Fruit fly (Drosophila melanogaster) whole organism, wandering third instar larva: ENCODE data around the gene ds.

ENCODE experiments used
- Abd-B ChIP-seq: fragments of >200 bp; optimal IDR thresholded peaks from 2 replicates; lab custom pipeline; 2017; ENCODE audit warnings: missing biosample characterization, missing genetic modification characterization
- CG32264 ChIP-seq: fragments of 200-800 bp; sonication (Bioruptor generic); optimal IDR thresholded peaks from 2 replicates; lab custom pipeline; 2016; ENCODE audit warnings: missing biosample characterization, missing genetic modification characterization
- CG9705 ChIP-seq: fragments of 200-800 bp; sonication (Bioruptor generic); optimal IDR thresholded peaks from 2 replicates; lab custom pipeline; 2018; ENCODE audit warnings: missing biosample characterization, mild to moderate bottlenecking, missing genetic modification characterization
- CrebA ChIP-seq: fragments of 200-800 bp; sonication (Bioruptor generic); optimal IDR thresholded peaks from 2 replicates; lab custom pipeline; 2016; ENCODE audit warnings: missing biosample characterization, mild to moderate bottlenecking, missing genetic modification characterization, borderline replicate concordance
- Dfd ChIP-seq: fragments of >200 bp; optimal IDR thresholded peaks from 2 replicates; lab custom pipeline; 2017; ENCODE audit warnings: missing biosample characterization, missing genetic modification characterization
- Dif ChIP-seq: fragments of 200-275, 200-300 bp; sonication (Bioruptor generic); optimal IDR thresholded peaks from 2 replicates; lab custom pipeline; 2018; ENCODE audit warnings: missing biosample characterization, missing genetic modification characterization; ENCODE audit not compliant: partially characterized antibody
- GATAd ChIP-seq: sonication (Bioruptor generic); optimal IDR thresholded peaks from 2 replicates; lab custom pipeline; 2016; ENCODE audit warnings: missing biosample characterization, missing genetic modification characterization
- HLH106 ChIP-seq: fragments of 200-800 bp; optimal IDR thresholded peaks from 3 replicates; lab custom pipeline; 2019; ENCODE audit warnings: missing biosample characterization, mild to moderate bottlenecking, missing genetic modification characterization, moderate library complexity
- Hnf4 ChIP-seq: fragments of 200-800 bp; sonication (Bioruptor generic); optimal IDR thresholded peaks from 2 replicates; lab custom pipeline; 2016; ENCODE audit warnings: missing biosample characterization, mild to moderate bottlenecking, missing genetic modification characterization
- Hr78 ChIP-seq: fragments of >200 bp; optimal IDR thresholded peaks from 2 replicates; lab custom pipeline; 2017; ENCODE audit warnings: missing biosample characterization, missing genetic modification characterization
- Hr83 ChIP-seq: fragments of 200-300 bp; sonication (Bioruptor generic); optimal IDR thresholded peaks from 2 replicates; lab custom pipeline; 2016; ENCODE audit warnings: missing biosample characterization, mild to moderate bottlenecking, missing genetic modification characterization, moderate library complexity; ENCODE audit not compliant: poor library complexity, severe bottlenecking
- Jra ChIP-seq: sonication (Bioruptor generic); optimal IDR thresholded peaks from 2 replicates; lab custom pipeline; 2016; ENCODE audit warnings: missing biosample characterization, missing genetic modification characterization
- Mio ChIP-seq: sonication (Bioruptor generic); optimal IDR thresholded peaks from 2 replicates; lab custom pipeline; 2016; ENCODE audit warnings: missing biosample characterization, missing genetic modification characterization
- Myc ChIP-seq: fragments of >200 bp; optimal IDR thresholded peaks from 2 replicates; lab custom pipeline; 2017
- N ChIP-seq: fragments of >200 bp; optimal IDR thresholded peaks from 2 replicates; lab custom pipeline; 2018; ENCODE audit warnings: missing biosample characterization, missing external identifiers, missing genetic modification characterization
- OdsH ChIP-seq: fragments of 200-800 bp; sonication (Bioruptor generic); optimal IDR thresholded peaks from 2 replicates; lab custom pipeline; 2016; ENCODE audit warnings: missing biosample characterization, mild to moderate bottlenecking, missing genetic modification characterization
- Rel ChIP-seq, 2 experiments: fragments of 200-800 bp; sonication (Bioruptor generic) in 1 of 2; optimal IDR thresholded peaks; 2 replicates in 1 of 2; 3 replicates in 1 of 2; lab custom pipeline; 2016 to 2019; ENCODE audit warnings: mild to moderate bottlenecking in 2 of 2, missing biosample characterization in 2 of 2, missing genetic modification characterization in 2 of 2, moderate library complexity in 1 of 2
- Sp1 ChIP-seq: fragments of 200-800 bp; sonication (Bioruptor generic); optimal IDR thresholded peaks from 3 replicates; lab custom pipeline; 2019; ENCODE audit warnings: missing biosample characterization, mild to moderate bottlenecking, missing genetic modification characterization, moderate library complexity
- Vsx2 ChIP-seq: fragments of 200-300, 225-300 bp; sonication (Bioruptor generic); optimal IDR thresholded peaks from 2 replicates; lab custom pipeline; 2018; ENCODE audit warnings: missing biosample characterization, missing genetic modification characterization; ENCODE audit not compliant: partially characterized antibody
- br ChIP-seq: fragments of 200-800 bp; sonication (Bioruptor generic); optimal IDR thresholded peaks from 2 replicates; lab custom pipeline; 2016; ENCODE audit warnings: missing biosample characterization, missing genetic modification characterization
- brk ChIP-seq: fragments of 200-800 bp; sonication (Bioruptor generic); optimal IDR thresholded peaks from 2 replicates; lab custom pipeline; 2016; ENCODE audit warnings: missing biosample characterization, mild to moderate bottlenecking, missing genetic modification characterization
- dl ChIP-seq, 2 experiments: fragments of 175-275, 200-275 bp in 1 of 2; fragments of 200-275 bp in 1 of 2; sonication (Bioruptor generic); optimal IDR thresholded peaks; lab custom pipeline; 2018; ENCODE audit warnings: mild to moderate bottlenecking in 2 of 2, missing biosample characterization in 2 of 2, missing genetic modification characterization in 2 of 2, moderate library complexity in 2 of 2; ENCODE audit not compliant: partially characterized antibody in 2 of 2, insufficient read depth in 1 of 2
- dmrt93B ChIP-seq: fragments of 200-800 bp; sonication (Bioruptor generic); optimal IDR thresholded peaks from 2 replicates; lab custom pipeline; 2018; ENCODE audit warnings: missing biosample characterization, mild to moderate bottlenecking, missing genetic modification characterization
- dsf ChIP-seq: sonication (Bioruptor generic); optimal IDR thresholded peaks from 2 replicates; lab custom pipeline; 2016; ENCODE audit warnings: missing biosample characterization, missing genetic modification characterization, borderline replicate concordance
- ey ChIP-seq: fragments of 200-800 bp; sonication (Bioruptor generic); optimal IDR thresholded peaks from 2 replicates; lab custom pipeline; 2016; ENCODE audit warnings: missing biosample characterization, missing genetic modification characterization
- foxo ChIP-seq, 2 experiments: fragments of 200-800 bp; sonication (Bioruptor generic); optimal IDR thresholded peaks; 2 replicates in 1 of 2; 3 replicates in 1 of 2; lab custom pipeline; 2016 to 2017; ENCODE audit warnings: missing biosample characterization in 2 of 2, missing genetic modification characterization in 2 of 2
- fru ChIP-seq: fragments of 200-800 bp; sonication (Bioruptor generic); optimal IDR thresholded peaks from 3 replicates; lab custom pipeline; 2016; ENCODE audit warnings: missing biosample characterization, mild to moderate bottlenecking, missing genetic modification characterization
- h ChIP-seq: fragments of 200-800 bp; sonication (Bioruptor generic); optimal IDR thresholded peaks from 3 replicates; lab custom pipeline; 2016; ENCODE audit warnings: missing biosample characterization, mild to moderate bottlenecking, missing genetic modification characterization
- jim ChIP-seq: fragments of 175-275, 200-325 bp; sonication (Bioruptor generic); optimal IDR thresholded peaks from 2 replicates; lab custom pipeline; 2016; ENCODE audit warnings: missing biosample characterization, mild to moderate bottlenecking, missing genetic modification characterization
- lola ChIP-seq: fragments of >200 bp; optimal IDR thresholded peaks from 2 replicates; lab custom pipeline; 2017; ENCODE audit warnings: missing biosample characterization, missing genetic modification characterization
- pan ChIP-seq: fragments of >200 bp; optimal IDR thresholded peaks from 2 replicates; lab custom pipeline; 2017
- psq ChIP-seq: fragments of 200-800 bp; sonication (Bioruptor generic); optimal IDR thresholded peaks from 3 replicates; lab custom pipeline; 2017; ENCODE audit warnings: missing biosample characterization, mild to moderate bottlenecking, missing genetic modification characterization, moderate library complexity
- rgr ChIP-seq: fragments of 200-800 bp; sonication (Bioruptor generic); optimal IDR thresholded peaks from 3 replicates; lab custom pipeline; 2016; ENCODE audit warnings: missing biosample characterization, mild to moderate bottlenecking, missing genetic modification characterization
- sage ChIP-seq: fragments of 200-800 bp; sonication (Bioruptor generic); optimal IDR thresholded peaks from 2 replicates; lab custom pipeline; 2016; ENCODE audit warnings: missing biosample characterization, mild to moderate bottlenecking, missing genetic modification characterization
- sv ChIP-seq: fragments of 200-800 bp; sonication (Bioruptor generic); optimal IDR thresholded peaks from 3 replicates; lab custom pipeline; 2016; ENCODE audit warnings: missing biosample characterization, missing genetic modification characterization
- tai ChIP-seq: sonication (Bioruptor generic); optimal IDR thresholded peaks from 2 replicates; lab custom pipeline; 2016; ENCODE audit warnings: missing biosample characterization, missing genetic modification characterization
- usp ChIP-seq: fragments of >200 bp; optimal IDR thresholded peaks from 2 replicates; lab custom pipeline; 2017; ENCODE audit warnings: missing biosample characterization, missing genetic modification characterization
- woc ChIP-seq: sonication (Bioruptor generic); optimal IDR thresholded peaks from 2 replicates; lab custom pipeline; 2016; ENCODE audit warnings: missing biosample characterization, mild to moderate bottlenecking, missing genetic modification characterization

Gene ds

dm6 chr2L:660979-661378, 53.8 kb downstream of the ds start:
- TF ChIP-seq tai (GFP tag; lab: Kevin White, UChicago) (no peak), CrebA (no peak), Dfd (GFP tag; lab: Kevin White, UChicago) (no peak), dl (GFP tag; optimal IDR thresholded peaks at IDR 0.05; lab: Kevin White, UChicago; ENCODE audit: insufficient read depth in 1 of 2, partially characterized antibody in 2 of 2) (no peak), jim (GFP tag; lab: Kevin White, UChicago) (no peak), Rel (GFP tag; optimal IDR thresholded peaks at IDR 0.05; lab: Kevin White, UChicago) (no peak), Rel (tag; optimal IDR thresholded peaks at IDR 0.05; lab: Kevin White, UChicago) (no peak), br (GFP tag; lab: Kevin White, UChicago) (no peak), Hr78 (GFP tag; lab: Kevin White, UChicago) (no peak), Vsx2 (GFP tag; lab: Kevin White, UChicago) (no peak), sage (GFP tag; lab: Kevin White, UChicago) (no peak), brk (GFP tag; lab: Kevin White, UChicago) (no peak), Sp1 (GFP tag; lab: Kevin White, UChicago) (no peak), Dif (GFP tag; lab: Kevin White, UChicago) (no peak), fru (GFP tag; lab: Kevin White, UChicago) (no peak), CG9705 (GFP tag; lab: Kevin White, UChicago) (no peak), foxo (GFP tag; optimal IDR thresholded peaks at IDR 0.05; lab: Kevin White, UChicago) (no peak), sv (GFP tag; lab: Kevin White, UChicago) (no peak), lola (GFP tag; lab: Kevin White, UChicago) (no peak), pan (lab: Kevin White, UChicago) (no peak), dmrt93B (GFP tag; lab: Kevin White, UChicago) (no peak)

dm6 chr2L:658007-658406, 56.8 kb downstream of the ds start:
- peak; percentile 17 for TF ChIP-seq ey
- peak; percentile 51 for TF ChIP-seq fru (GFP tag; lab: Kevin White, UChicago)
- TF ChIP-seq rgr (GFP tag; lab: Kevin White, UChicago): peak; percentile 24
- TF ChIP-seq Abd-B: no peak
- TF ChIP-seq h: peak; percentile 16
- TF ChIP-seq foxo (GFP tag; optimal IDR thresholded peaks at IDR 0.05; lab: Kevin White, UChicago): peak in 1 of 2 experiments; percentile 38

dm6 chr2L:653784-654183, 61.0 kb downstream of the ds start:
- TF ChIP-seq lola (GFP tag; lab: Kevin White, UChicago) (no peak), Hr83 (GFP tag; lab: Kevin White, UChicago) (no peak), sv (GFP tag; lab: Kevin White, UChicago) (no peak), dsf (GFP tag; lab: Kevin White, UChicago) (no peak)

dm6 chr2L:650864-651263, 63.9 kb downstream of the ds start:
- peak; percentile 66 for TF ChIP-seq Hnf4
- TF ChIP-seq woc (GFP tag; lab: Kevin White, UChicago): peak; percentile 83
- no peak for TF ChIP-seq dl (GFP tag; optimal IDR thresholded peaks at IDR 0.05; lab: Kevin White, UChicago; ENCODE audit: insufficient read depth in 1 of 2, partially characterized antibody in 2 of 2)
- no peak for TF ChIP-seq sv (GFP tag; lab: Kevin White, UChicago)
- peak; percentile 72 for TF ChIP-seq rgr (GFP tag; lab: Kevin White, UChicago)
- TF ChIP-seq Dif (GFP tag; lab: Kevin White, UChicago): no peak
- TF ChIP-seq fru (GFP tag; lab: Kevin White, UChicago): peak; percentile 82
- TF ChIP-seq ey: peak; percentile 80
- TF ChIP-seq br (GFP tag; lab: Kevin White, UChicago): peak; percentile 77
- no peak for TF ChIP-seq dsf (GFP tag; lab: Kevin White, UChicago)
- TF ChIP-seq CG9705 (GFP tag; lab: Kevin White, UChicago): no peak
- TF ChIP-seq jim (GFP tag; lab: Kevin White, UChicago): no peak
- TF ChIP-seq GATAd (GFP tag; lab: Kevin White, UChicago): no peak
- no peak for TF ChIP-seq CG32264
- TF ChIP-seq brk (GFP tag; lab: Kevin White, UChicago): peak; percentile 45
- peak; percentile 70 for TF ChIP-seq Sp1 (GFP tag; lab: Kevin White, UChicago)
- TF ChIP-seq Myc (lab: Kevin White, UChicago): no peak
- no peak for TF ChIP-seq Rel (GFP tag; optimal IDR thresholded peaks at IDR 0.05; lab: Kevin White, UChicago)
- no peak for TF ChIP-seq Rel (tag; optimal IDR thresholded peaks at IDR 0.05; lab: Kevin White, UChicago)
- peak in 1 of 2 experiments; percentile 83 for TF ChIP-seq foxo (GFP tag; optimal IDR thresholded peaks at IDR 0.05; lab: Kevin White, UChicago)
- TF ChIP-seq HLH106: peak; percentile 37
- no peak for TF ChIP-seq tai (GFP tag; lab: Kevin White, UChicago)
- TF ChIP-seq Abd-B: no peak
- no peak for TF ChIP-seq sage (GFP tag; lab: Kevin White, UChicago)
- no peak for TF ChIP-seq pan (lab: Kevin White, UChicago)
- no peak for TF ChIP-seq N (GFP tag; lab: Kevin White, UChicago)
- no peak for TF ChIP-seq CrebA
- TF ChIP-seq dmrt93B (GFP tag; lab: Kevin White, UChicago): peak; percentile 58
- TF ChIP-seq Hr83 (GFP tag; lab: Kevin White, UChicago): no peak
- TF ChIP-seq usp (GFP tag; lab: Kevin White, UChicago): no peak
- no peak for TF ChIP-seq Mio (GFP tag; lab: Kevin White, UChicago)
- peak; percentile 68 for TF ChIP-seq h
- TF ChIP-seq OdsH (GFP tag; lab: Kevin White, UChicago): peak; percentile 78
- TF ChIP-seq lola (GFP tag; lab: Kevin White, UChicago): no peak
- TF ChIP-seq psq (GFP tag; lab: Kevin White, UChicago): peak; percentile 61
- TF ChIP-seq Hr78 (GFP tag; lab: Kevin White, UChicago): no peak
- no peak for TF ChIP-seq Dfd (GFP tag; lab: Kevin White, UChicago)
- no peak for TF ChIP-seq Vsx2 (GFP tag; lab: Kevin White, UChicago)
- peak; percentile 33 for TF ChIP-seq Jra (GFP tag; lab: Kevin White, UChicago)
